Worm (Caenorhabditis elegans): Measurements from ENCODE around the gene Y59A8B.24.
"Not testable (repeated sequence)": the region's sequence is repeated elsewhere in the genome, so short reads cannot be mapped to it uniquely, and the experiment has no call there.

DNA sequence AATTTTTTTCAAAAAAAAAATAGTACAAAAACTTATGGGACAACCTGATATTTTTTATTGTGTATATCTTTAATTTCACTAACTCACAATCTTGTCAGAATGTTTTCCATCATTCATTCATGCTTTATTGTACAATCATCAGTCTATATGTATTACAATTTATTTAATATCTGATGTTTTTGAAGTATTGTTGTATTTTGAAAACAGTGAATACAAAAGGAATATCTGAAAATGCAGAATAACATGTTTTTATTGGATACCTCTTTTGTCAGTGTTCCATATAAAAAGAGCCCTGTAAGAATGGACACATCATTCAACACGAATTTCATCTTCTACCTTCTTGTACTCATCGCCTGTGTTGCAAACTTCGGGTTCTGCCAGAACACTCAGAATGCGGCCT, 47.9 kb upstream of the Y59A8B.24 start, which contains the start of gene C06H5.14:
- not testable (repeated sequence) for TF ChIP-seq ahr-1, lim-6, ceh-34, dve-1, F13H6.1 (tag; optimal IDR thresholded peaks at IDR 0.05)
